Worm (Caenorhabditis elegans) whole organism, L1 larva: ENCODE results near the gene fipr-4.
A peak's percentile ranks its signal among the peaks of the same experiment; 100 is the strongest.

ENCODE experiments used
- C04F5.9 ChIP-seq: sonication (generic microtip); optimal IDR thresholded peaks from 2 replicates; lab custom pipeline; 2016; ENCODE audit warnings: missing genetic modification characterization, missing compliant biosample characterization
- C34B4.2 ChIP-seq: sonication (generic microtip); optimal IDR thresholded peaks from 2 replicates; lab custom pipeline; 2017; ENCODE audit warnings: mild to moderate bottlenecking, missing genetic modification characterization, missing compliant biosample characterization
- F16B12.6 ChIP-seq: fragments of 150-350 bp; optimal IDR thresholded peaks from 2 replicates; lab custom pipeline; 2014; ENCODE audit warnings: missing biosample characterization, missing genetic modification characterization
- Y116A8C.19 ChIP-seq: sonication (generic microtip); optimal IDR thresholded peaks from 2 replicates; lab custom pipeline; 2016; ENCODE audit warnings: missing compliant biosample characterization, missing genetic modification characterization, borderline replicate concordance
- aha-1 ChIP-seq: fragments of 150-350 bp; optimal IDR thresholded peaks from 2 replicates; lab custom pipeline; 2014; ENCODE audit warnings: missing biosample characterization, missing genetic modification characterization
- alr-1 ChIP-seq: fragments of 200-800 bp; sonication (Bioruptor generic); optimal IDR thresholded peaks from 2 replicates; lab custom pipeline; 2018; ENCODE audit warnings: borderline replicate concordance, mild to moderate bottlenecking, missing genetic modification characterization, missing compliant biosample characterization
- aly-2 ChIP-seq: fragments of 150-350 bp; optimal IDR thresholded peaks from 2 replicates; lab custom pipeline; 2014; ENCODE audit warnings: missing biosample characterization, missing genetic modification characterization
- ama-1 ChIP-seq: fragments of 150-350 bp; optimal IDR thresholded peaks from 2 replicates; lab custom pipeline; 2014
- ceh-82 ChIP-seq, 3 experiments: fragments of 150-350 bp in 1 of 3; sonication (generic microtip) in 2 of 3; optimal IDR thresholded peaks; 2 replicates each; lab custom pipeline; 2014 to 2017; ENCODE audit warnings: missing biosample characterization in 3 of 3, missing genetic modification characterization in 3 of 3
- ceh-88 ChIP-seq: fragments of 200-800 bp; sonication (Bioruptor generic); IDR thresholded peaks from 2 replicates; pipeline ENCODE4 v1.3.6; 2022; ENCODE audit warnings: missing genetic modification characterization, missing compliant biosample characterization
- ceh-90 ChIP-seq: sonication (generic microtip); optimal IDR thresholded peaks from 2 replicates; lab custom pipeline; 2016; ENCODE audit warnings: missing genetic modification characterization, missing compliant biosample characterization
- ces-1 ChIP-seq: fragments of 150-350 bp; optimal IDR thresholded peaks from 2 replicates; lab custom pipeline; 2014; ENCODE audit warnings: missing biosample characterization, missing genetic modification reagents, missing genetic modification characterization
- dpl-1 ChIP-seq, 3 experiments: fragments of 150-350 bp in 2 of 3; sonication (generic microtip) in 1 of 3; optimal IDR thresholded peaks; 2 replicates each; lab custom pipeline; 2014 to 2017; ENCODE audit warnings: missing biosample characterization in 3 of 3, missing genetic modification characterization in 3 of 3, missing genetic modification reagents in 3 of 3
- dsc-1 ChIP-seq: sonication (generic microtip); optimal IDR thresholded peaks from 2 replicates; lab custom pipeline; 2016; ENCODE audit warnings: mild to moderate bottlenecking, missing genetic modification characterization, missing compliant biosample characterization
- efl-3 ChIP-seq: fragments of 200-800 bp; sonication (Bioruptor generic); optimal IDR thresholded peaks from 2 replicates; lab custom pipeline; 2018; ENCODE audit warnings: mild to moderate bottlenecking, missing genetic modification characterization, missing compliant biosample characterization
- egl-13 ChIP-seq: sonication (generic microtip); optimal IDR thresholded peaks from 2 replicates; lab custom pipeline; 2016; ENCODE audit warnings: missing genotype, missing genetic modification reagents, missing genetic modification characterization, missing compliant biosample characterization
- egl-27 ChIP-seq, 2 experiments: fragments of 150-350 bp in 1 of 2; sonication (generic microtip); optimal IDR thresholded peaks; 3 replicates each; lab custom pipeline; 2017 to 2018; ENCODE audit warnings: missing biosample characterization in 2 of 2, missing genetic modification characterization in 2 of 2, missing genetic modification reagents in 2 of 2
- fkh-10 ChIP-seq: sonication (generic microtip); optimal IDR thresholded peaks from 2 replicates; lab custom pipeline; 2017; ENCODE audit warnings: missing biosample characterization, missing genetic modification reagents, missing genetic modification characterization
- fkh-4 ChIP-seq: sonication (generic microtip); optimal IDR thresholded peaks from 2 replicates; lab custom pipeline; 2016; ENCODE audit warnings: missing compliant biosample characterization, missing genetic modification characterization, borderline replicate concordance
- fos-1 ChIP-seq: fragments of 150-350 bp; optimal IDR thresholded peaks from 2 replicates; lab custom pipeline; 2014; ENCODE audit warnings: missing biosample characterization, missing genetic modification characterization
- hlh-4 ChIP-seq: sonication (generic microtip); optimal IDR thresholded peaks from 2 replicates; lab custom pipeline; 2016; ENCODE audit warnings: mild to moderate bottlenecking, missing genetic modification characterization, missing compliant biosample characterization
- irx-1 ChIP-seq: sonication (generic microtip); optimal IDR thresholded peaks from 2 replicates; lab custom pipeline; 2016; ENCODE audit warnings: missing genetic modification characterization, missing compliant biosample characterization
- isw-1 ChIP-seq: fragments of 200-800 bp; sonication (Bioruptor generic); IDR thresholded peaks from 2 replicates; pipeline ENCODE4 v1.3.6; 2022; ENCODE audit warnings: missing genetic modification characterization, missing compliant biosample characterization
- lin-14 ChIP-seq: fragments of 200-800 bp; sonication (Bioruptor generic); optimal IDR thresholded peaks from 2 replicates; lab custom pipeline; 2018; ENCODE audit warnings: mild to moderate bottlenecking, missing genetic modification characterization, moderate library complexity, missing compliant biosample characterization
- lin-15B ChIP-seq: fragments of 150-350 bp; sonication (generic microtip); optimal IDR thresholded peaks from 3 replicates; lab custom pipeline; 2014; ENCODE audit warnings: missing biosample characterization, missing genetic modification characterization
- lin-35 ChIP-seq, 2 experiments: fragments of 150-350 bp; optimal IDR thresholded peaks; 2 replicates each; lab custom pipeline; 2014; ENCODE audit warnings: missing biosample characterization in 2 of 2, missing genetic modification characterization in 2 of 2, missing genetic modification reagents in 2 of 2
- lin-39 ChIP-seq: fragments of 150-350 bp; optimal IDR thresholded peaks from 2 replicates; lab custom pipeline; 2014; ENCODE audit warnings: missing biosample characterization, missing genetic modification reagents, missing genetic modification characterization
- mab-9 ChIP-seq: fragments of 200-800 bp; sonication (Bioruptor generic); IDR thresholded peaks from 2 replicates; pipeline ENCODE4 v1.3.6; 2022; ENCODE audit warnings: missing genetic modification reagents, missing genetic modification characterization, missing compliant biosample characterization
- mef-2 ChIP-seq: fragments of 150-350 bp; optimal IDR thresholded peaks from 2 replicates; lab custom pipeline; 2014; ENCODE audit warnings: missing biosample characterization, missing genetic modification characterization
- mep-1 ChIP-seq: fragments of 150-350 bp; optimal IDR thresholded peaks from 2 replicates; lab custom pipeline; 2014; ENCODE audit warnings: missing biosample characterization, missing genetic modification characterization
- nhr-11 ChIP-seq: fragments of 150-350 bp; optimal IDR thresholded peaks from 2 replicates; lab custom pipeline; 2014; ENCODE audit warnings: missing biosample characterization, missing genetic modification characterization
- nhr-12 ChIP-seq: sonication (generic microtip); optimal IDR thresholded peaks from 2 replicates; lab custom pipeline; 2017; ENCODE audit warnings: missing biosample characterization, missing genetic modification characterization
- nhr-19 ChIP-seq: fragments of 200-800 bp; sonication (Bioruptor generic); conservative IDR thresholded peaks from 2 replicates; pipeline ENCODE4 v1.3.6; 2022; ENCODE audit warnings: missing genetic modification characterization, missing compliant biosample characterization
- nhr-237 ChIP-seq: fragments of 150-350 bp; optimal IDR thresholded peaks from 2 replicates; lab custom pipeline; 2014; ENCODE audit warnings: missing biosample characterization, missing genetic modification characterization
- nhr-47 ChIP-seq: sonication (generic microtip); optimal IDR thresholded peaks from 2 replicates; lab custom pipeline; 2016; ENCODE audit warnings: mild to moderate bottlenecking, missing genetic modification characterization, moderate library complexity, missing compliant biosample characterization
- nhr-76 ChIP-seq: sonication (generic microtip); optimal IDR thresholded peaks from 2 replicates; lab custom pipeline; 2017; ENCODE audit warnings: missing biosample characterization, missing genetic modification characterization
- nhr-77 ChIP-seq: fragments of 150-350 bp; optimal IDR thresholded peaks from 2 replicates; lab custom pipeline; 2014; ENCODE audit warnings: missing biosample characterization, missing genetic modification characterization
- nhr-84 ChIP-seq: sonication (generic microtip); optimal IDR thresholded peaks from 2 replicates; lab custom pipeline; 2017; ENCODE audit warnings: missing biosample characterization, missing genetic modification characterization
- skn-1 ChIP-seq: fragments of 150-350 bp; optimal IDR thresholded peaks from 2 replicates; lab custom pipeline; 2014; ENCODE audit warnings: missing biosample characterization, missing genetic modification characterization
- snu-23 ChIP-seq: sonication (generic microtip); optimal IDR thresholded peaks from 2 replicates; lab custom pipeline; 2016; ENCODE audit warnings: missing genetic modification characterization, missing compliant biosample characterization
- sox-4 ChIP-seq: sonication (generic microtip); optimal IDR thresholded peaks from 2 replicates; lab custom pipeline; 2016; ENCODE audit warnings: missing genetic modification characterization, missing compliant biosample characterization
- sptf-1 ChIP-seq: fragments of 150-350 bp; optimal IDR thresholded peaks from 2 replicates; lab custom pipeline; 2014; ENCODE audit warnings: missing biosample characterization, missing genetic modification characterization
- sup-37 ChIP-seq: fragments of 200-800 bp; sonication (Bioruptor generic); optimal IDR thresholded peaks from 2 replicates; lab custom pipeline; 2018; ENCODE audit warnings: mild to moderate bottlenecking, missing genetic modification characterization, missing compliant biosample characterization
- tbx-2 ChIP-seq: sonication (generic microtip); optimal IDR thresholded peaks from 2 replicates; lab custom pipeline; 2016; ENCODE audit warnings: missing genetic modification characterization, missing compliant biosample characterization
- unc-130 ChIP-seq: fragments of 150-350 bp; optimal IDR thresholded peaks from 2 replicates; lab custom pipeline; 2017; ENCODE audit warnings: missing biosample characterization, missing genetic modification characterization, inconsistent platforms
- unc-30 ChIP-seq: sonication (generic microtip); optimal IDR thresholded peaks from 2 replicates; lab custom pipeline; 2017; ENCODE audit warnings: missing biosample characterization, missing genetic modification characterization
- unc-62 ChIP-seq: fragments of 150-350 bp; optimal IDR thresholded peaks from 2 replicates; lab custom pipeline; 2014; ENCODE audit warnings: missing biosample characterization, missing genetic modification reagents, missing genetic modification characterization
- unc-86 ChIP-seq: sonication (generic microtip); optimal IDR thresholded peaks from 2 replicates; lab custom pipeline; 2016; ENCODE audit warnings: missing genetic modification characterization, missing compliant biosample characterization
- unc-98 ChIP-seq: fragments of 200-800 bp; sonication (Bioruptor generic); IDR thresholded peaks from 2 replicates; pipeline ENCODE4 v1.3.6; 2022; ENCODE audit warnings: missing genetic modification characterization, missing compliant biosample characterization
- xbp-1 ChIP-seq: sonication (generic microtip); optimal IDR thresholded peaks from 2 replicates; lab custom pipeline; 2016; ENCODE audit warnings: missing genetic modification characterization, missing compliant biosample characterization
- zag-1 ChIP-seq: fragments of 150-350 bp; optimal IDR thresholded peaks from 2 replicates; lab custom pipeline; 2014; ENCODE audit warnings: missing biosample characterization, missing genetic modification characterization
- zip-4 ChIP-seq: fragments of 200-800 bp; sonication (Bioruptor generic); optimal IDR thresholded peaks from 2 replicates; lab custom pipeline; 2018; ENCODE audit warnings: mild to moderate bottlenecking, missing genetic modification characterization, moderate library complexity, missing compliant biosample characterization
- ztf-11 ChIP-seq, 2 experiments: sonication (generic microtip); optimal IDR thresholded peaks; 2 replicates each; lab custom pipeline; 2016 to 2017; ENCODE audit warnings: missing genetic modification characterization in 2 of 2, missing biosample characterization in 1 of 2, missing compliant biosample characterization in 1 of 2
- ztf-4 ChIP-seq: fragments of 150-350 bp; optimal IDR thresholded peaks from 2 replicates; lab custom pipeline; 2014; ENCODE audit warnings: missing biosample characterization, missing genetic modification characterization

Gene fipr-4

DNA sequence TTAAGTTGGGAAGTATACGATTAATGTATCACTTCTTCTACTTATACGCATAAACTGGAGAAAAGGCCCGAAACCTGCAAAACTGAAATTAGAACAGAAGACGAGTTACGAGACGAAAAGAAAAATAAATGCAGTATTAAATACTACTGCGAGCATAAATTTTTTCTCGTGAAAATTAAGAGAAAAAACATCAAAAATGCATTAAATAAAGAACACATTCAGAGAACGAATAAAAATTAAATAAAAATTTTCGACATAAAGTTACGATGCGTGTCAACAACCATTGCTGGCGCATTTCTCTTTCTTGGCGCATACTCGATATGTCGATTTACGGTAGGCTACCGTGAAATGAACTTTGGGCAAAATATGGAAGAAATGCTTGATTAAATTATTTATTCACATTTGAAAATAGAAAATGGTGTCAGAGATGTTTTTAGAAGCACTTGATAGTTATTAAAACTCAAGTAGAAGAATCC is 23.4 kb downstream of the fipr-4 start, which contains the start of the genes ZK856.19 and ZK856.11:
Gene ZK856.19, minus strand, starts transcription at position 51 of the 476 bp plus-strand sequence.
Gene ZK856.11, minus strand, starts transcription at position 76 of the 476 bp plus-strand sequence.
- TF ChIP-seq Y116A8C.19 (tag; lab: Kevin White, UChicago), result no peak
- TF ChIP-seq fos-1, result peak; percentile 27
- no peak for TF ChIP-seq unc-98 (GFP tag; lab: Robert Waterston, UW)
- peak; percentile 0 for TF ChIP-seq sox-4 (tag; lab: Kevin White, UChicago)
- TF ChIP-seq tbx-2 (tag; lab: Kevin White, UChicago), result peak; percentile 78
- TF ChIP-seq nhr-237, result no peak
- no peak for TF ChIP-seq efl-3 (GFP tag; lab: Kevin White, UChicago)
- peak; percentile 40 for TF ChIP-seq irx-1 (tag; lab: Kevin White, UChicago)
- TF ChIP-seq nhr-11 (tag; lab: Kevin White, UChicago), result peak; percentile 33
- no peak for TF ChIP-seq nhr-12
- peak; percentile 69 for TF ChIP-seq dsc-1
- no peak for TF ChIP-seq ces-1 (GFP tag; lab: Kevin White, UChicago)
- TF ChIP-seq zip-4 (GFP tag; lab: Kevin White, UChicago), result peak; percentile 4
- TF ChIP-seq xbp-1 (tag; lab: Kevin White, UChicago), result peak; percentile 77
- no peak for TF ChIP-seq ztf-11 (tag; optimal IDR thresholded peaks at IDR 0.05; lab: Kevin White, UChicago)
- TF ChIP-seq unc-86 (tag; lab: Kevin White, UChicago), result peak; percentile 54
- peak; percentile 88 for TF ChIP-seq mep-1 (tag; lab: Kevin White, UChicago)
- TF ChIP-seq aha-1 (tag; lab: Kevin White, UChicago), result no peak
- TF ChIP-seq sup-37 (GFP tag; lab: Kevin White, UChicago), result no peak
- TF ChIP-seq nhr-84, result no peak
- no peak for TF ChIP-seq egl-27 (tag; optimal IDR thresholded peaks at IDR 0.05; lab: Kevin White, UChicago)
- peak; percentile 70 to 75 for TF ChIP-seq lin-35 (GFP tag; optimal IDR thresholded peaks at IDR 0.05; lab: Kevin White, UChicago)
- TF ChIP-seq F16B12.6 (tag; lab: Kevin White, UChicago), result peak; percentile 36
- peak; percentile 24 for TF ChIP-seq nhr-77
- no peak for TF ChIP-seq C34B4.2 (tag; lab: Kevin White, UChicago)
- TF ChIP-seq ceh-88 (GFP tag; lab: Robert Waterston, UW), result no peak
- no peak for TF ChIP-seq ceh-90 (tag; lab: Kevin White, UChicago)
- TF ChIP-seq snu-23 (GFP tag; lab: Kevin White, UChicago), result peak; percentile 79
- no peak for TF ChIP-seq egl-13 (tag; lab: Kevin White, UChicago)
- no peak for TF ChIP-seq hlh-4 (tag; lab: Kevin White, UChicago)
- TF ChIP-seq skn-1 (tag; lab: Kevin White, UChicago), result peak; percentile 37
- no peak for TF ChIP-seq unc-30
- TF ChIP-seq mef-2 (tag; lab: Kevin White, UChicago), result no peak
- TF ChIP-seq nhr-47 (tag; lab: Kevin White, UChicago), result peak; percentile 83
- peak; percentile 69 for TF ChIP-seq lin-14
- TF ChIP-seq dpl-1 (GFP tag; optimal IDR thresholded peaks at IDR 0.05; lab: Kevin White, UChicago), result peak; percentile 58 to 73 (median 72)
- TF ChIP-seq nhr-76 (tag; lab: Kevin White, UChicago), result no peak
- TF ChIP-seq alr-1, result no peak
- peak; percentile 39 for TF ChIP-seq aly-2 (tag; lab: Kevin White, UChicago)
- peak; percentile 58 for TF ChIP-seq isw-1
- no peak for TF ChIP-seq ztf-4
- no peak for TF ChIP-seq mab-9 (GFP tag; lab: Robert Waterston, UW)
- peak; percentile 6 for TF ChIP-seq ama-1 (lab: Kevin White, UChicago)
- TF ChIP-seq sptf-1, result no peak
- no peak for TF ChIP-seq unc-62 (GFP tag; lab: Kevin White, UChicago)
- TF ChIP-seq unc-130, result peak; percentile 60
- peak; percentile 75 for TF ChIP-seq nhr-19 (GFP tag; lab: Robert Waterston, UW)
- peak; percentile 21 to 47 (median 40) for TF ChIP-seq ceh-82 (tag; optimal IDR thresholded peaks at IDR 0.05; lab: Kevin White, UChicago)
- no peak for TF ChIP-seq zag-1 (tag; lab: Kevin White, UChicago)
- TF ChIP-seq fkh-4 (tag; lab: Kevin White, UChicago), result no peak
- no peak for TF ChIP-seq fkh-10 (GFP tag; lab: Kevin White, UChicago)
- peak; percentile 78 for TF ChIP-seq lin-15B (tag; lab: Kevin White, UChicago)
- TF ChIP-seq lin-39 (tag; lab: Kevin White, UChicago), result peak; percentile 37
- no peak for TF ChIP-seq C04F5.9
